Worm (Caenorhabditis elegans) whole organism, young adult: ENCODE results near the gene str-246.

Experiments used
- B0035.1 ChIP-seq: sonication (generic microtip); optimal IDR thresholded peaks from 2 replicates; lab custom pipeline; 2016; ENCODE audit warnings: missing genetic modification characterization, mild to moderate bottlenecking, missing compliant biosample characterization, missing genotype, missing genetic modification reagents
- D2030.7 ChIP-seq: fragments of 200-800 bp; sonication (Bioruptor generic); IDR thresholded peaks from 2 replicates; pipeline ENCODE4 v1.3.6; 2022; ENCODE audit warnings: missing genetic modification reagents, missing genetic modification characterization, missing compliant biosample characterization
- F55B11.4 ChIP-seq: sonication (generic microtip); optimal IDR thresholded peaks from 2 replicates; lab custom pipeline; 2016; ENCODE audit warnings: missing compliant biosample characterization, missing genetic modification characterization, borderline replicate concordance; ENCODE audit not compliant: insufficient read depth
- F57A8.1 ChIP-seq: fragments of 200-800 bp; sonication (Bioruptor generic); optimal IDR thresholded peaks from 2 replicates; lab custom pipeline; 2018; ENCODE audit warnings: mild to moderate bottlenecking, missing genetic modification characterization, moderate library complexity, missing compliant biosample characterization
- T07F8.4 ChIP-seq: sonication (generic microtip); optimal IDR thresholded peaks from 2 replicates; lab custom pipeline; 2016; ENCODE audit warnings: mild to moderate bottlenecking, missing genetic modification characterization, moderate library complexity, missing compliant biosample characterization
- Y53F4B.3 ChIP-seq: fragments of 200-800 bp; sonication (Bioruptor generic); IDR thresholded peaks from 2 replicates; pipeline ENCODE4 v1.3.6; 2022; ENCODE audit warnings: missing genetic modification reagents, missing genetic modification characterization, missing compliant biosample characterization
- Y53G8AR.9 ChIP-seq: fragments of 200-800 bp; sonication (Bioruptor generic); conservative IDR thresholded peaks from 2 replicates; pipeline ENCODE4 v1.3.6; 2022; ENCODE audit warnings: missing genetic modification reagents, missing genetic modification characterization, missing compliant biosample characterization
- ama-1 ChIP-seq, 3 experiments: fragments of 150-350 bp in 1 of 3; sonication (generic microtip) in 2 of 3; optimal IDR thresholded peaks; 2 replicates each; lab custom pipeline; 2014 to 2018; ENCODE audit warnings: missing biosample characterization in 2 of 3, missing genetic modification characterization in 2 of 3, missing genetic modification reagents in 2 of 3
- aptf-2 ChIP-seq: fragments of 200-800 bp; sonication (Bioruptor generic); conservative IDR thresholded peaks from 2 replicates; pipeline ENCODE4 v1.3.6; 2022; ENCODE audit warnings: missing genetic modification reagents, missing genetic modification characterization, missing compliant biosample characterization
- aptf-3 ChIP-seq: fragments of 200-800 bp; sonication (Bioruptor generic); IDR thresholded peaks from 2 replicates; pipeline ENCODE4 v1.3.6; 2022; ENCODE audit warnings: missing genetic modification characterization, missing compliant biosample characterization
- athp-1 ChIP-seq: sonication (generic microtip); optimal IDR thresholded peaks from 2 replicates; lab custom pipeline; 2017; ENCODE audit warnings: mild to moderate bottlenecking, missing genetic modification characterization, missing compliant biosample characterization
- attf-3 ChIP-seq: fragments of 200-800 bp; sonication (Bioruptor generic); conservative IDR thresholded peaks from 2 replicates; pipeline ENCODE4 v1.3.6; 2022; ENCODE audit warnings: missing genetic modification reagents, missing genetic modification characterization, missing compliant biosample characterization
- attf-6 ChIP-seq: fragments of 200-800 bp; sonication (Bioruptor generic); IDR thresholded peaks from 2 replicates; pipeline ENCODE4 v1.3.6; 2022; ENCODE audit warnings: missing genetic modification reagents, missing genetic modification characterization, missing compliant biosample characterization
- bed-2 ChIP-seq: fragments of 200-800 bp; sonication (Bioruptor generic); IDR thresholded peaks from 2 replicates; pipeline ENCODE4 v1.3.6; 2022; ENCODE audit warnings: missing genetic modification reagents, missing genetic modification characterization, missing compliant biosample characterization
- ceh-40 ChIP-seq: fragments of 200-800 bp; sonication (Bioruptor generic); IDR thresholded peaks from 2 replicates; pipeline ENCODE4 v1.3.6; 2022; ENCODE audit warnings: missing genetic modification characterization, missing compliant biosample characterization
- ceh-58 ChIP-seq: fragments of 200-800 bp; sonication (Bioruptor generic); IDR thresholded peaks from 2 replicates; pipeline ENCODE4 v1.3.6; 2022; ENCODE audit warnings: missing genetic modification characterization, missing compliant biosample characterization
- ceh-79 ChIP-seq: sonication (generic microtip); optimal IDR thresholded peaks from 2 replicates; lab custom pipeline; 2017; ENCODE audit warnings: mild to moderate bottlenecking, missing genetic modification characterization, missing compliant biosample characterization
- ceh-91 ChIP-seq: fragments of 200-800 bp; sonication (Bioruptor generic); IDR thresholded peaks from 2 replicates; pipeline ENCODE4 v1.3.6; 2022; ENCODE audit warnings: missing genetic modification reagents, missing genetic modification characterization, missing compliant biosample characterization
- chd-7 ChIP-seq: sonication (generic microtip); optimal IDR thresholded peaks from 2 replicates; lab custom pipeline; 2016; ENCODE audit warnings: mild to moderate bottlenecking, missing genetic modification characterization, moderate library complexity, missing compliant biosample characterization
- dox-1 ChIP-seq: fragments of 200-800 bp; sonication (Bioruptor generic); IDR thresholded peaks from 2 replicates; pipeline ENCODE4 v1.3.6; 2022; ENCODE audit warnings: missing genetic modification reagents, missing genetic modification characterization, missing compliant biosample characterization
- dpff-1 ChIP-seq: sonication (generic microtip); optimal IDR thresholded peaks from 2 replicates; lab custom pipeline; 2017; ENCODE audit warnings: mild to moderate bottlenecking, missing genetic modification characterization, missing compliant biosample characterization
- egl-18 ChIP-seq: fragments of 200-800 bp; sonication (Bioruptor generic); IDR thresholded peaks from 2 replicates; pipeline ENCODE4 v1.3.6; 2022; ENCODE audit warnings: missing genetic modification reagents, missing genetic modification characterization, missing compliant biosample characterization
- ekl-4 ChIP-seq: fragments of 200-800 bp; sonication (Bioruptor generic); IDR thresholded peaks from 2 replicates; pipeline ENCODE4 v1.3.6; 2022; ENCODE audit warnings: missing genetic modification reagents, missing genetic modification characterization, missing compliant biosample characterization
- him-1 ChIP-seq: sonication (generic microtip); optimal IDR thresholded peaks from 2 replicates; lab custom pipeline; 2016; ENCODE audit warnings: missing genotype, missing genetic modification reagents, missing genetic modification characterization, missing compliant biosample characterization
- hlh-12 ChIP-seq: sonication (generic microtip); optimal IDR thresholded peaks from 2 replicates; lab custom pipeline; 2016; ENCODE audit warnings: missing genetic modification characterization, missing compliant biosample characterization
- hrde-1 ChIP-seq: sonication (generic microtip); optimal IDR thresholded peaks from 2 replicates; lab custom pipeline; 2016; ENCODE audit warnings: missing genetic modification characterization, mild to moderate bottlenecking, missing compliant biosample characterization, moderate library complexity, missing genotype, missing genetic modification reagents, borderline replicate concordance
- let-607 ChIP-seq, 2 experiments: fragments of 200-800 bp in 1 of 2; sonication (Bioruptor generic) in 1 of 2; sonication (generic microtip) in 1 of 2; optimal IDR thresholded peaks; 2 replicates each; lab custom pipeline; 2016 to 2018; ENCODE audit warnings: mild to moderate bottlenecking in 2 of 2, missing compliant biosample characterization in 2 of 2, missing genetic modification characterization in 2 of 2, moderate library complexity in 2 of 2, missing genotype in 1 of 2
- lin-35 ChIP-seq, 3 experiments: fragments of 150-350 bp in 2 of 3; sonication (generic microtip) in 1 of 3; optimal IDR thresholded peaks; 2 replicates each; lab custom pipeline; 2014 to 2018; ENCODE audit warnings: missing biosample characterization in 3 of 3, missing genetic modification characterization in 3 of 3, missing genetic modification reagents in 3 of 3
- madf-3 ChIP-seq: fragments of 200-800 bp; sonication (Bioruptor generic); IDR thresholded peaks from 2 replicates; pipeline ENCODE4 v1.3.6; 2022; ENCODE audit warnings: missing genetic modification reagents, missing genetic modification characterization, missing compliant biosample characterization
- madf-6 ChIP-seq: fragments of 200-800 bp; sonication (Bioruptor generic); IDR thresholded peaks from 2 replicates; pipeline ENCODE4 v1.3.6; 2022; ENCODE audit warnings: missing genetic modification reagents, missing genetic modification characterization, missing compliant biosample characterization
- mcd-1 ChIP-seq: fragments of 200-800 bp; sonication (Bioruptor generic); IDR thresholded peaks from 2 replicates; pipeline ENCODE4 v1.3.6; 2022; ENCODE audit warnings: missing genetic modification reagents, missing genetic modification characterization, missing compliant biosample characterization
- rcor-1 ChIP-seq: fragments of 200-800 bp; sonication (Bioruptor generic); IDR thresholded peaks from 2 replicates; pipeline ENCODE4 v1.3.6; 2022; ENCODE audit warnings: missing genetic modification reagents, missing genetic modification characterization, missing compliant biosample characterization
- repo-1 ChIP-seq: sonication (generic microtip); optimal IDR thresholded peaks from 2 replicates; lab custom pipeline; 2017; ENCODE audit warnings: mild to moderate bottlenecking, missing genetic modification characterization, missing compliant biosample characterization
- rpc-1 ChIP-seq, 2 experiments: fragments of 150-350 bp in 1 of 2; sonication (generic microtip) in 1 of 2; optimal IDR thresholded peaks; 2 replicates each; lab custom pipeline; 2014 to 2018; ENCODE audit warnings: missing biosample characterization in 1 of 2, missing genetic modification characterization in 1 of 2, missing genetic modification reagents in 1 of 2, missing genotype in 1 of 2
- sea-2 ChIP-seq: fragments of 200-800 bp; sonication (Bioruptor generic); IDR thresholded peaks from 2 replicates; pipeline ENCODE4 v1.3.6; 2022; ENCODE audit warnings: missing genetic modification characterization, missing compliant biosample characterization
- snpc-1.1 ChIP-seq: sonication (generic microtip); optimal IDR thresholded peaks from 2 replicates; lab custom pipeline; 2017; ENCODE audit warnings: missing genetic modification characterization, mild to moderate bottlenecking, missing compliant biosample characterization, antibody characterized with exemption, moderate library complexity, missing genotype, missing genetic modification reagents; ENCODE audit not compliant: insufficient read depth
- snpc-3.4 ChIP-seq: sonication (generic microtip); optimal IDR thresholded peaks from 2 replicates; lab custom pipeline; 2017; ENCODE audit warnings: missing genetic modification characterization, mild to moderate bottlenecking, missing compliant biosample characterization, antibody characterized with exemption, moderate library complexity, missing genotype, missing genetic modification reagents
- tbx-9 ChIP-seq: sonication (generic microtip); optimal IDR thresholded peaks from 2 replicates; lab custom pipeline; 2016; ENCODE audit warnings: borderline replicate concordance, missing genetic modification characterization, inconsistent platforms, missing compliant biosample characterization
- unc-130 ChIP-seq: sonication (generic microtip); optimal IDR thresholded peaks from 2 replicates; lab custom pipeline; 2016; ENCODE audit warnings: missing genetic modification reagents, missing genetic modification characterization, missing compliant biosample characterization
- unc-62 ChIP-seq: fragments of 150-350 bp; optimal IDR thresholded peaks from 2 replicates; lab custom pipeline; 2014; ENCODE audit warnings: missing biosample characterization, missing genetic modification reagents, missing genetic modification characterization
- xnd-1 ChIP-seq: sonication (generic microtip); optimal IDR thresholded peaks from 2 replicates; lab custom pipeline; 2016; ENCODE audit warnings: missing genotype, missing genetic modification reagents, missing genetic modification characterization, missing compliant biosample characterization
- zim-3 ChIP-seq: sonication (generic microtip); optimal IDR thresholded peaks from 2 replicates; lab custom pipeline; 2017; ENCODE audit warnings: mild to moderate bottlenecking, missing genetic modification characterization, moderate library complexity, missing compliant biosample characterization
- ztf-25 ChIP-seq: fragments of 200-800 bp; sonication (Bioruptor generic); IDR thresholded peaks from 2 replicates; pipeline ENCODE4 v1.3.6; 2022; ENCODE audit warnings: missing genetic modification reagents, missing genetic modification characterization, missing compliant biosample characterization
- ztf-6 ChIP-seq: fragments of 200-800 bp; sonication (Bioruptor generic); IDR thresholded peaks from 2 replicates; pipeline ENCODE4 v1.3.6; 2022; ENCODE audit warnings: missing genetic modification reagents, missing genetic modification characterization, missing compliant biosample characterization

str-246 gene

ce11 chrIII:11118107-11118506, 40.6 kb downstream of the str-246 start (continued):
- TF ChIP-seq attf-3 (GFP tag; lab: Robert Waterston, UW) (0 out of 2 replicates have a peak, but pooled peaks have one; percentile 11), Y53F4B.3 (GFP tag; lab: Robert Waterston, UW) (0 out of 2 replicates have a peak, but pooled peaks have one; percentile 19)

ce11 chrIII:11119176-11119853, 41.8 kb downstream of the str-246 start, which contains the start of the genes sup-35 and Y48A6C.4:
Gene sup-35 (minus strand): TSS chrIII:11119226.
Gene Y48A6C.4 (plus strand): TSS chrIII:11119803.
- no peak for TF ChIP-seq F55B11.4 (tag; lab: Kevin White, UChicago)
- TF ChIP-seq attf-6 (GFP tag; lab: Robert Waterston, UW), result no peak
- no peak for TF ChIP-seq hrde-1 (tag; lab: Kevin White, UChicago)
- peak; percentile 92 for TF ChIP-seq mcd-1 (GFP tag; lab: Robert Waterston, UW)
- no peak for TF ChIP-seq sea-2 (GFP tag; lab: Robert Waterston, UW)
- TF ChIP-seq T07F8.4, result no peak
- peak in 2 of 3 experiments; percentile 25 to 76 for TF ChIP-seq lin-35 (GFP tag; optimal IDR thresholded peaks at IDR 0.05; lab: Kevin White, UChicago)
- peak; percentile 71 for TF ChIP-seq snpc-3.4 (tag; lab: Kevin White, UChicago)
- 0 out of 2 replicates have a peak, but pooled peaks have one; percentile 12 for TF ChIP-seq aptf-2 (GFP tag; lab: Robert Waterston, UW)
- TF ChIP-seq repo-1 (tag; lab: Kevin White, UChicago), result no peak
- TF ChIP-seq egl-18 (GFP tag; lab: Robert Waterston, UW), result no peak
- no peak for TF ChIP-seq ekl-4
- no peak for TF ChIP-seq ztf-25 (GFP tag; lab: Robert Waterston, UW)
- TF ChIP-seq athp-1 (tag; lab: Kevin White, UChicago), result peak; percentile 47
- no peak for TF ChIP-seq F57A8.1 (GFP tag; lab: Kevin White, UChicago)
- TF ChIP-seq bed-2 (GFP tag; lab: Robert Waterston, UW), result 0 out of 2 replicates have a peak, but pooled peaks have one; percentile 43
- TF ChIP-seq unc-130 (GFP tag; lab: Kevin White, UChicago), result peak; percentile 80
- no peak for TF ChIP-seq madf-3 (GFP tag; lab: Robert Waterston, UW)
- TF ChIP-seq unc-62 (GFP tag; lab: Kevin White, UChicago), result no peak
- no peak for TF ChIP-seq chd-7 (tag; lab: Kevin White, UChicago)
- no peak for TF ChIP-seq ztf-6 (GFP tag; lab: Robert Waterston, UW)
- TF ChIP-seq aptf-3, result no peak
- no peak for TF ChIP-seq ama-1 (optimal IDR thresholded peaks at IDR 0.05; lab: Kevin White, UChicago)
- no peak for TF ChIP-seq ama-1 (GFP tag; optimal IDR thresholded peaks at IDR 0.05; lab: Kevin White, UChicago)
- no peak for TF ChIP-seq B0035.1 (tag; lab: Kevin White, UChicago)
- TF ChIP-seq snpc-1.1, result peak; percentile 84
- TF ChIP-seq dpff-1, result no peak
- peak; percentile 14 for TF ChIP-seq xnd-1 (tag; lab: Kevin White, UChicago)
- TF ChIP-seq ceh-91, result peak; percentile 81
- TF ChIP-seq Y53G8AR.9 (GFP tag; lab: Robert Waterston, UW), result no peak
- no peak for TF ChIP-seq rpc-1 (optimal IDR thresholded peaks at IDR 0.05; lab: Kevin White, UChicago)
- no peak for TF ChIP-seq rpc-1 (tag; optimal IDR thresholded peaks at IDR 0.05; lab: Kevin White, UChicago)
- no peak for TF ChIP-seq tbx-9 (tag; lab: Kevin White, UChicago)
- TF ChIP-seq D2030.7 (GFP tag; lab: Robert Waterston, UW), result peak; percentile 92
- peak; percentile 87 for TF ChIP-seq madf-6 (GFP tag; lab: Robert Waterston, UW)
- TF ChIP-seq zim-3 (tag; lab: Kevin White, UChicago), result no peak
- TF ChIP-seq dox-1 (GFP tag; lab: Robert Waterston, UW), result peak; percentile 76
- no peak for TF ChIP-seq ceh-79 (tag; lab: Kevin White, UChicago)
- TF ChIP-seq hlh-12, result no peak
- TF ChIP-seq rcor-1 (GFP tag; lab: Robert Waterston, UW), result peak; percentile 53; the same call in 1 of the 2 replicates
- TF ChIP-seq ceh-40, result no peak
- no peak for TF ChIP-seq him-1 (tag; lab: Kevin White, UChicago)
- no peak for TF ChIP-seq ceh-58 (GFP tag; lab: Robert Waterston, UW)
- TF ChIP-seq let-607 (tag; optimal IDR thresholded peaks at IDR 0.05; lab: Kevin White, UChicago), result peak in 1 of 2 experiments; percentile 23
